Fruit fly (Drosophila melanogaster) whole organism, wandering third instar larva: ENCODE results near the gene CG13126.

Source experiments
- CG32264 ChIP-seq: fragments of 200-800 bp; sonication (Bioruptor generic); optimal IDR thresholded peaks from 2 replicates; lab custom pipeline; 2016; ENCODE audit warnings: missing biosample characterization, missing genetic modification characterization
- CG9705 ChIP-seq: fragments of 200-800 bp; sonication (Bioruptor generic); optimal IDR thresholded peaks from 2 replicates; lab custom pipeline; 2018; ENCODE audit warnings: missing biosample characterization, mild to moderate bottlenecking, missing genetic modification characterization
- CrebA ChIP-seq: fragments of 200-800 bp; sonication (Bioruptor generic); optimal IDR thresholded peaks from 2 replicates; lab custom pipeline; 2016; ENCODE audit warnings: missing biosample characterization, mild to moderate bottlenecking, missing genetic modification characterization, borderline replicate concordance
- Dfd ChIP-seq: fragments of >200 bp; optimal IDR thresholded peaks from 2 replicates; lab custom pipeline; 2017; ENCODE audit warnings: missing biosample characterization, missing genetic modification characterization
- Dif ChIP-seq: fragments of 200-275, 200-300 bp; sonication (Bioruptor generic); optimal IDR thresholded peaks from 2 replicates; lab custom pipeline; 2018; ENCODE audit warnings: missing biosample characterization, missing genetic modification characterization; ENCODE audit not compliant: partially characterized antibody
- GATAd ChIP-seq: sonication (Bioruptor generic); optimal IDR thresholded peaks from 2 replicates; lab custom pipeline; 2016; ENCODE audit warnings: missing biosample characterization, missing genetic modification characterization
- HLH106 ChIP-seq: fragments of 200-800 bp; optimal IDR thresholded peaks from 3 replicates; lab custom pipeline; 2019; ENCODE audit warnings: missing biosample characterization, mild to moderate bottlenecking, missing genetic modification characterization, moderate library complexity
- Hnf4 ChIP-seq: fragments of 200-800 bp; sonication (Bioruptor generic); optimal IDR thresholded peaks from 2 replicates; lab custom pipeline; 2016; ENCODE audit warnings: missing biosample characterization, mild to moderate bottlenecking, missing genetic modification characterization
- Hr83 ChIP-seq: fragments of 200-300 bp; sonication (Bioruptor generic); optimal IDR thresholded peaks from 2 replicates; lab custom pipeline; 2016; ENCODE audit warnings: missing biosample characterization, mild to moderate bottlenecking, missing genetic modification characterization, moderate library complexity; ENCODE audit not compliant: poor library complexity, severe bottlenecking
- Jra ChIP-seq: sonication (Bioruptor generic); optimal IDR thresholded peaks from 2 replicates; lab custom pipeline; 2016; ENCODE audit warnings: missing biosample characterization, missing genetic modification characterization
- Myc ChIP-seq: fragments of >200 bp; optimal IDR thresholded peaks from 2 replicates; lab custom pipeline; 2017
- OdsH ChIP-seq: fragments of 200-800 bp; sonication (Bioruptor generic); optimal IDR thresholded peaks from 2 replicates; lab custom pipeline; 2016; ENCODE audit warnings: missing biosample characterization, mild to moderate bottlenecking, missing genetic modification characterization
- Rel ChIP-seq, 2 experiments: fragments of 200-800 bp; sonication (Bioruptor generic) in 1 of 2; optimal IDR thresholded peaks; 2 replicates in 1 of 2; 3 replicates in 1 of 2; lab custom pipeline; 2016 to 2019; ENCODE audit warnings: mild to moderate bottlenecking in 2 of 2, missing biosample characterization in 2 of 2, missing genetic modification characterization in 2 of 2, moderate library complexity in 1 of 2
- Sp1 ChIP-seq: fragments of 200-800 bp; sonication (Bioruptor generic); optimal IDR thresholded peaks from 3 replicates; lab custom pipeline; 2019; ENCODE audit warnings: missing biosample characterization, mild to moderate bottlenecking, missing genetic modification characterization, moderate library complexity
- brk ChIP-seq: fragments of 200-800 bp; sonication (Bioruptor generic); optimal IDR thresholded peaks from 2 replicates; lab custom pipeline; 2016; ENCODE audit warnings: missing biosample characterization, mild to moderate bottlenecking, missing genetic modification characterization
- dl ChIP-seq, 2 experiments: fragments of 175-275, 200-275 bp in 1 of 2; fragments of 200-275 bp in 1 of 2; sonication (Bioruptor generic); optimal IDR thresholded peaks; lab custom pipeline; 2018; ENCODE audit warnings: mild to moderate bottlenecking in 2 of 2, missing biosample characterization in 2 of 2, missing genetic modification characterization in 2 of 2, moderate library complexity in 2 of 2; ENCODE audit not compliant: partially characterized antibody in 2 of 2, insufficient read depth in 1 of 2
- dmrt93B ChIP-seq: fragments of 200-800 bp; sonication (Bioruptor generic); optimal IDR thresholded peaks from 2 replicates; lab custom pipeline; 2018; ENCODE audit warnings: missing biosample characterization, mild to moderate bottlenecking, missing genetic modification characterization
- dsf ChIP-seq: sonication (Bioruptor generic); optimal IDR thresholded peaks from 2 replicates; lab custom pipeline; 2016; ENCODE audit warnings: missing biosample characterization, missing genetic modification characterization, borderline replicate concordance
- ey ChIP-seq: fragments of 200-800 bp; sonication (Bioruptor generic); optimal IDR thresholded peaks from 2 replicates; lab custom pipeline; 2016; ENCODE audit warnings: missing biosample characterization, missing genetic modification characterization
- foxo ChIP-seq, 2 experiments: fragments of 200-800 bp; sonication (Bioruptor generic); optimal IDR thresholded peaks; 2 replicates in 1 of 2; 3 replicates in 1 of 2; lab custom pipeline; 2016 to 2017; ENCODE audit warnings: missing biosample characterization in 2 of 2, missing genetic modification characterization in 2 of 2
- h ChIP-seq: fragments of 200-800 bp; sonication (Bioruptor generic); optimal IDR thresholded peaks from 3 replicates; lab custom pipeline; 2016; ENCODE audit warnings: missing biosample characterization, mild to moderate bottlenecking, missing genetic modification characterization
- jim ChIP-seq: fragments of 175-275, 200-325 bp; sonication (Bioruptor generic); optimal IDR thresholded peaks from 2 replicates; lab custom pipeline; 2016; ENCODE audit warnings: missing biosample characterization, mild to moderate bottlenecking, missing genetic modification characterization
- pan ChIP-seq: fragments of >200 bp; optimal IDR thresholded peaks from 2 replicates; lab custom pipeline; 2017
- psq ChIP-seq: fragments of 200-800 bp; sonication (Bioruptor generic); optimal IDR thresholded peaks from 3 replicates; lab custom pipeline; 2017; ENCODE audit warnings: missing biosample characterization, mild to moderate bottlenecking, missing genetic modification characterization, moderate library complexity
- rgr ChIP-seq: fragments of 200-800 bp; sonication (Bioruptor generic); optimal IDR thresholded peaks from 3 replicates; lab custom pipeline; 2016; ENCODE audit warnings: missing biosample characterization, mild to moderate bottlenecking, missing genetic modification characterization
- sv ChIP-seq: fragments of 200-800 bp; sonication (Bioruptor generic); optimal IDR thresholded peaks from 3 replicates; lab custom pipeline; 2016; ENCODE audit warnings: missing biosample characterization, missing genetic modification characterization
- usp ChIP-seq: fragments of >200 bp; optimal IDR thresholded peaks from 2 replicates; lab custom pipeline; 2017; ENCODE audit warnings: missing biosample characterization, missing genetic modification characterization
- woc ChIP-seq: sonication (Bioruptor generic); optimal IDR thresholded peaks from 2 replicates; lab custom pipeline; 2016; ENCODE audit warnings: missing biosample characterization, mild to moderate bottlenecking, missing genetic modification characterization

Gene CG13126

DNA sequence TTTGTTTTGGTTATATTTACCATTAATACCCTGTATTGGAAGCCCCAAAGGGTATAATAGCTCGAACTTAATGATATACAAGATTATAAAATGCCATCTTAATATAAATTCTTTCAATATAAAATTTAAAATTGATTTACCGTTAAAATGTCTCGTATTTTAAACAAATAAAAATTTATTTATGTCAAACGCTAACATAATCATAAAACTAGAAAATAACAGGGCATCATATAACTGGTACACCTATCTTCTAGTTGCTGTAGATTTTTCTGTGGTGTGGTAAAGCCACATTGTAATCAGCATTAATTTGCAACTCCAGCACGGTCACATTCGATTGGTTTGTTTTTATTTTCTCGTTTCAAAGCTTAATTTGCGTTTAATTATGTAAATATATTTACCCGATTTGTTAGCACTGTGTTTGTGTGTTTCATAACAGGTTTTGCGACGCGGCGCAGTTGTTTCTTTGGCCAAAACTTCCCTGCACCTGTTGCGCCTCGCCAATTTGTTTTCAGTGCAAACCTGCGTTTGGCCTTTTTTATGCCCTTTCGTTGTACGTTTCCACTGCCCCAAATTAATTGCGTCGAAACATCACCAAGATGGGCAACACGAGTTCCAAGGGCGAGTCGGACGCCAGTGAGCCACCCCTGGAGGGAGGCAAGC is 3.1 kb upstream of the CG13126 start, which contains the start of the genes CG4658 and CG5846 (continued):
- TF ChIP-seq psq (peak; percentile 91), dsf (GFP tag; lab: Kevin White, UChicago) (peak; percentile 69), CG9705 (peak; percentile 73), Jra (peak; percentile 91)

dm6 chr2L:9954696-9955095 is 715 bp upstream of the CG13126 start:
- no peak for TF ChIP-seq CrebA (GFP tag; lab: Kevin White, UChicago)
- no peak for TF ChIP-seq CG32264 (GFP tag; lab: Kevin White, UChicago)
- TF ChIP-seq jim (GFP tag; lab: Kevin White, UChicago), result no peak
- TF ChIP-seq GATAd (GFP tag; lab: Kevin White, UChicago), result no peak
- no peak for TF ChIP-seq OdsH (GFP tag; lab: Kevin White, UChicago)
- TF ChIP-seq Sp1 (GFP tag; lab: Kevin White, UChicago), result no peak
- no peak for TF ChIP-seq sv (GFP tag; lab: Kevin White, UChicago)
- no peak for TF ChIP-seq h (GFP tag; lab: Kevin White, UChicago)
- TF ChIP-seq dl (GFP tag; optimal IDR thresholded peaks at IDR 0.05; lab: Kevin White, UChicago; ENCODE audit: insufficient read depth in 1 of 2, partially characterized antibody in 2 of 2), result no peak
- TF ChIP-seq Dif (GFP tag; lab: Kevin White, UChicago), result no peak
- no peak for TF ChIP-seq foxo (GFP tag; optimal IDR thresholded peaks at IDR 0.05; lab: Kevin White, UChicago)
- no peak for TF ChIP-seq Jra
- TF ChIP-seq rgr (GFP tag; lab: Kevin White, UChicago), result no peak
- TF ChIP-seq Hr83 (GFP tag; lab: Kevin White, UChicago), result no peak
- no peak for TF ChIP-seq pan

- peak; percentile 1 for TF ChIP-seq Sp1 (GFP tag; lab: Kevin White, UChicago)
- no peak for TF ChIP-seq HLH106 (tag; lab: Kevin White, UChicago)
- TF ChIP-seq h (GFP tag; lab: Kevin White, UChicago), result peak; percentile 28
- TF ChIP-seq brk (GFP tag; lab: Kevin White, UChicago), result no peak
These were observed 4.6 kb downstream of the CG13126 start for dm6 chr2L:9949178-9950062.

DNA sequence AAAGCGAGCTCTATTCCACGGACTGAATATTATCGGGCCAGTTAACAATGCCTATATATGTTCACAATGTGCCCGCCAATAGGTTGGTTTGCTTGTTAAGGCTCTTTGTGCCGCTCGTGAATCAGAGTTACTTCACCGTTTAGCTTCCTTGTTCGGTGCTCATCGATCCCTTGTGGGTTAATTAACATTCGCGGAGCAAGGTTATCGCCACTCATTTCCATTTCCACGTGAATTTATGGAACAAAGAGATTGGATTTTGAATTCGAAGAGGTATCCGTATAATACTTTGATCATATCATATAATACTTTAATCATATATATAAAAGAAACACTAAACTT is 5.5 kb downstream of the CG13126 start:
- TF ChIP-seq ey (GFP tag; lab: Kevin White, UChicago) (no peak), dmrt93B (GFP tag; lab: Kevin White, UChicago) (no peak), Dfd (GFP tag; lab: Kevin White, UChicago) (no peak), h (GFP tag; lab: Kevin White, UChicago) (peak; percentile 57)

dm6 chr2L:9947738-9948519 is 6.1 kb downstream of the CG13126 start:
- TF ChIP-seq woc (GFP tag; lab: Kevin White, UChicago) (peak; percentile 40), usp (GFP tag; lab: Kevin White, UChicago) (no peak), Myc (lab: Kevin White, UChicago) (peak; percentile 98), Hnf4 (GFP tag; lab: Kevin White, UChicago) (peak; percentile 39), h (GFP tag; lab: Kevin White, UChicago) (peak; percentile 85), Rel (GFP tag; optimal IDR thresholded peaks at IDR 0.05; lab: Kevin White, UChicago) (peak; percentile 48), Rel (tag; optimal IDR thresholded peaks at IDR 0.05; lab: Kevin White, UChicago) (peak; percentile 33), GATAd (GFP tag; lab: Kevin White, UChicago) (no peak), Hr83 (GFP tag; lab: Kevin White, UChicago) (peak; percentile 42), ey (GFP tag; lab: Kevin White, UChicago) (no peak)
- TF ChIP-seq, all 38 proteins: peak for 6
